Fruit fly (Drosophila melanogaster) whole organism: ENCODE measurements around the gene CG31549.

Experiments used
- CG8478 ChIP-seq: fragments of >200 bp; optimal IDR thresholded peaks from 2 replicates; lab custom pipeline; 2018; ENCODE audit warnings: inconsistent platforms
- psq ChIP-seq: fragments of >200 bp; optimal IDR thresholded peaks from 2 replicates; lab custom pipeline; 2017

dm6 chr3R:5668928-5669739, 37.1 kb downstream of the CG31549 start, which contains the start of the genes Xe7 and Atg17:
- TF ChIP-seq CG8478 (no peak), psq (lab: Kevin White, UChicago) (no peak)
